7 fruit fly cellular contexts compared by ENCODE assay signal in the genomic region with DNA sequence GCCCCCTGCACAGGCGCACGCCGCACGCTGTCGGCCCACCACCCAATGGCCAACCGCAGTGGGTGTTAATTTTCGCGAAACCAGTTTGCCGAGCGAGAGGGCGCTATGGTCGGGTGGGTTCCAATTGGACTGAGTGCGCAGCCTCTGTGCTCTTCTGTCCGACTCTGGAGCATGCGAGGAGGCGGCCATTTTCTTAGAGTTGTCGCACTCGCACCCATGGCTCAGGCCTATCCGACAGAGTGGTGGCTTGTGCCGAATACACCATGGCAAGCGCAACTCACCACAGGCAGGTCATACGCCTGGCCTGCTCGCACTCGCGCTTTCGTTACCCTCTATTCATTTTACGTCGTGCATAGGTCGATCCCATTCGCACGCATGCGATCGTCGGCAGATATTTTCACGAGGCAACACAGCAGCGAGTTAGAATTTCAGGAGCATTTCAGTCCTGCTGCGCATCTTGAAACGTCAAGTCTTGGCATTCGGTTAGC.
TF ChIP-seq lines count a peak whose summit lies in the region.

A gene (plus strand): TSS at position 441 of the 488 bp plus-strand sequence.

- peak; percentile 32 to 39 for TF ChIP-seq CTCF in S2 (optimal IDR thresholded peaks at IDR 0.05; lab: Kevin White, UChicago)
- no peak for TF ChIP-seq CTCF in whole organism, embryonic (GFP tag; optimal IDR thresholded peaks at IDR 0.05; lab: Kevin White, UChicago)

TF ChIP-seq in whole organism, 6 proteins besides CTCF, POLR2A, EP300 and RAD21:
- TF ChIP-seq usp (GFP tag; optimal IDR thresholded peaks at IDR 0.05; lab: Kevin White, UChicago), result no peak
- TF ChIP-seq CG8478 (optimal IDR thresholded peaks at IDR 0.05; lab: Kevin White, UChicago), result peak; percentile 99
- peak; percentile 65 for TF ChIP-seq Dll (optimal IDR thresholded peaks at IDR 0.05; lab: Kevin White, UChicago)

TF ChIP-seq in whole organism, adult, 20 proteins besides CTCF, POLR2A, EP300 and RAD21:
- no peak for TF ChIP-seq tj (GFP tag; optimal IDR thresholded peaks at IDR 0.05; lab: Kevin White, UChicago)
- no peak for TF ChIP-seq kay (GFP tag; lab: Kevin White, UChicago; ENCODE audit: borderline replicate concordance)
- peak; percentile 75 for TF ChIP-seq pad (GFP tag; optimal IDR thresholded peaks at IDR 0.05; lab: Kevin White, UChicago)
- TF ChIP-seq ovo (GFP tag; optimal IDR thresholded peaks at IDR 0.05; lab: Kevin White, UChicago), result no peak
- TF ChIP-seq Hr96 (GFP tag; optimal IDR thresholded peaks at IDR 0.05; lab: Kevin White, UChicago), result no peak
- no peak for TF ChIP-seq Clk (GFP tag; optimal IDR thresholded peaks at IDR 0.05; lab: Kevin White, UChicago)
- no peak for TF ChIP-seq CG12768 (GFP tag; optimal IDR thresholded peaks at IDR 0.05; lab: Kevin White, UChicago)
- no peak for TF ChIP-seq CG33017 (tag; optimal IDR thresholded peaks at IDR 0.05; lab: Kevin White, UChicago)
- peak; percentile 47 for TF ChIP-seq CG14711 (tag; optimal IDR thresholded peaks at IDR 0.05; lab: Kevin White, UChicago)
- no peak for TF ChIP-seq cic (GFP tag; optimal IDR thresholded peaks at IDR 0.05; lab: Kevin White, UChicago)

TF ChIP-seq in whole organism, embryonic, 481 proteins besides CTCF, POLR2A, EP300 and RAD21 (continues in another document):
- TF ChIP-seq BtbVII (GFP tag; optimal IDR thresholded peaks at IDR 0.05; lab: Kevin White, UChicago), result no peak
- TF ChIP-seq MESR4 (GFP tag; optimal IDR thresholded peaks at IDR 0.05; lab: Kevin White, UChicago), result no peak
- no peak for TF ChIP-seq slp2 (GFP tag; optimal IDR thresholded peaks at IDR 0.05; lab: Kevin White, UChicago)
- 0 out of 3 replicates have a peak, but pooled peaks have one; percentile 44 for TF ChIP-seq ci (GFP tag; IDR thresholded peaks at IDR 0.05; lab: Robert Waterston, UW)
- TF ChIP-seq Poxn (GFP tag; IDR thresholded peaks at IDR 0.05; lab: Robert Waterston, UW), result no peak
- TF ChIP-seq ash1 (GFP tag; optimal IDR thresholded peaks at IDR 0.05; lab: Kevin White, UChicago), result peak; percentile 36
- TF ChIP-seq Nf-YC (tag; optimal IDR thresholded peaks at IDR 0.05; lab: Kevin White, UChicago), result peak; percentile 100
- peak; percentile 29 for TF ChIP-seq twi (tag; optimal IDR thresholded peaks at IDR 0.05; lab: Kevin White, UChicago)
- no peak for TF ChIP-seq trh (GFP tag; optimal IDR thresholded peaks at IDR 0.05; lab: Kevin White, UChicago)
- no peak for TF ChIP-seq sc (optimal IDR thresholded peaks at IDR 0.05; lab: Kevin White, UChicago)
- TF ChIP-seq sc (GFP tag; optimal IDR thresholded peaks at IDR 0.05; lab: Kevin White, UChicago), result no peak
- TF ChIP-seq CG32532 (GFP tag; IDR thresholded peaks at IDR 0.05; lab: Robert Waterston, UW), result no peak
- TF ChIP-seq zen (tag; optimal IDR thresholded peaks at IDR 0.05; lab: Kevin White, UChicago), result peak; percentile 54
- TF ChIP-seq Adf1 (GFP tag; IDR thresholded peaks at IDR 0.05; lab: Robert Waterston, UW), result peak; percentile 78
- peak; percentile 27; the same call in 1 of the 2 replicates for TF ChIP-seq CG4360 (GFP tag; IDR thresholded peaks at IDR 0.05; lab: Robert Waterston, UW)
- TF ChIP-seq sim (GFP tag; IDR thresholded peaks at IDR 0.05; lab: Robert Waterston, UW), result 0 out of 2 replicates have a peak, but pooled peaks have one; percentile 28
- peak; percentile 56; the same call in 1 of the 2 replicates for TF ChIP-seq tna (GFP tag; IDR thresholded peaks at IDR 0.05; lab: Robert Waterston, UW; ENCODE audit: partially characterized antibody)

TF ChIP-seq in whole organism, prepupa, 60 proteins besides CTCF, POLR2A, EP300 and RAD21:
- TF ChIP-seq fd59A (GFP tag; optimal IDR thresholded peaks at IDR 0.05; lab: Kevin White, UChicago) (no peak), eg (GFP tag; IDR thresholded peaks at IDR 0.05; lab: Robert Waterston, UW) (0 out of 3 replicates have a peak, but pooled peaks have one; percentile 18), fkh (GFP tag; optimal IDR thresholded peaks at IDR 0.05; lab: Kevin White, UChicago) (no peak), CG6163 (GFP tag; IDR thresholded peaks at IDR 0.05; lab: Robert Waterston, UW) (peak; percentile 35; the same call in 1 of the 3 replicates), CG4318 (GFP tag; optimal IDR thresholded peaks at IDR 0.05; lab: Kevin White, UChicago) (no peak), achi (GFP tag; optimal IDR thresholded peaks at IDR 0.05; lab: Kevin White, UChicago) (no peak), svp (GFP tag; lab: Kevin White, UChicago) (peak; percentile 4), CG11762 (GFP tag; optimal IDR thresholded peaks at IDR 0.05; lab: Kevin White, UChicago; ENCODE audit: insufficient read depth) (no peak), Eip93F (GFP tag; optimal IDR thresholded peaks at IDR 0.05; lab: Kevin White, UChicago) (no peak), ss (GFP tag; optimal IDR thresholded peaks at IDR 0.05; lab: Kevin White, UChicago) (peak in 1 of 2 experiments; percentile 17)

TF ChIP-seq in whole organism, pupa, 21 proteins besides CTCF, POLR2A, EP300 and RAD21:
- TF ChIP-seq CG34367 (tag; optimal IDR thresholded peaks at IDR 0.05; lab: Kevin White, UChicago) (no peak), EcR (GFP tag; optimal IDR thresholded peaks at IDR 0.05; lab: Kevin White, UChicago) (no peak), CG9948 (tag; optimal IDR thresholded peaks at IDR 0.05; lab: Kevin White, UChicago) (no peak), rn (GFP tag; IDR thresholded peaks at IDR 0.05; lab: Robert Waterston, UW) (no peak), Pif1B (GFP tag; optimal IDR thresholded peaks at IDR 0.05; lab: Kevin White, UChicago) (no peak), Ets98B (GFP tag; IDR thresholded peaks at IDR 0.05; lab: Robert Waterston, UW) (no peak), CG8301 (tag; optimal IDR thresholded peaks at IDR 0.05; lab: Kevin White, UChicago) (no peak), D1 (tag; optimal IDR thresholded peaks at IDR 0.05; lab: Kevin White, UChicago) (peak; percentile 36), CG4496 (GFP tag; IDR thresholded peaks at IDR 0.05; lab: Robert Waterston, UW) (0 out of 3 replicates have a peak, but pooled peaks have one; percentile 9)

TF ChIP-seq in whole organism, wandering third instar larva, 38 proteins besides CTCF, POLR2A, EP300 and RAD21:
- TF ChIP-seq ey (GFP tag; optimal IDR thresholded peaks at IDR 0.05; lab: Kevin White, UChicago), result no peak
- TF ChIP-seq rgr (GFP tag; optimal IDR thresholded peaks at IDR 0.05; lab: Kevin White, UChicago), result no peak
- TF ChIP-seq usp (GFP tag; optimal IDR thresholded peaks at IDR 0.05; lab: Kevin White, UChicago), result no peak
- TF ChIP-seq OdsH (GFP tag; optimal IDR thresholded peaks at IDR 0.05; lab: Kevin White, UChicago), result no peak
- no peak for TF ChIP-seq Rel (GFP tag; optimal IDR thresholded peaks at IDR 0.05; lab: Kevin White, UChicago)
- TF ChIP-seq Rel (tag; optimal IDR thresholded peaks at IDR 0.05; lab: Kevin White, UChicago), result no peak
- no peak for TF ChIP-seq foxo (GFP tag; optimal IDR thresholded peaks at IDR 0.05; lab: Kevin White, UChicago)
- TF ChIP-seq Dif (GFP tag; optimal IDR thresholded peaks at IDR 0.05; lab: Kevin White, UChicago; ENCODE audit: partially characterized antibody), result peak; percentile 80
- no peak for TF ChIP-seq GATAd (GFP tag; optimal IDR thresholded peaks at IDR 0.05; lab: Kevin White, UChicago)
- peak; percentile 40 for TF ChIP-seq Myc (optimal IDR thresholded peaks at IDR 0.05; lab: Kevin White, UChicago)
- TF ChIP-seq Hr78 (GFP tag; optimal IDR thresholded peaks at IDR 0.05; lab: Kevin White, UChicago), result no peak
- TF ChIP-seq Vsx2 (GFP tag; optimal IDR thresholded peaks at IDR 0.05; lab: Kevin White, UChicago; ENCODE audit: partially characterized antibody), result peak; percentile 92
- TF ChIP-seq dl (GFP tag; optimal IDR thresholded peaks at IDR 0.05; lab: Kevin White, UChicago; ENCODE audit: insufficient read depth in 1 of 2, partially characterized antibody in 2 of 2), result peak; percentile 1 to 57
- TF ChIP-seq br (GFP tag; optimal IDR thresholded peaks at IDR 0.05; lab: Kevin White, UChicago), result no peak
